Fruit fly (Drosophila melanogaster): Measurements from ENCODE around the gene CG11658.

The CG11658 gene

dm6 chr3L:11678313-11678817 is 30.0 kb downstream of the CG11658 start (continued):
- TF ChIP-seq phol (tag; optimal IDR thresholded peaks at IDR 0.05) = no peak
- no peak for TF ChIP-seq unc-4 (GFP tag; IDR thresholded peaks at IDR 0.05; ENCODE audit: partially characterized antibody)
- no peak for TF ChIP-seq odd (GFP tag; optimal IDR thresholded peaks at IDR 0.05)
- TF ChIP-seq Med (GFP tag) = peak; percentile 61
- no peak for TF ChIP-seq CG11247 (GFP tag; IDR thresholded peaks at IDR 0.05)

dm6 chr3L:11656189-11656588 is 52.2 kb downstream of the CG11658 start:
- TF ChIP-seq gce (GFP tag; IDR thresholded peaks at IDR 0.05) (0 out of 3 replicates have a peak, but pooled peaks have one; percentile 4), sisA (GFP tag; IDR thresholded peaks at IDR 0.05) (0 out of 2 replicates have a peak, but pooled peaks have one; percentile 12), sens (GFP tag) (peak; percentile 51), prd (optimal IDR thresholded peaks at IDR 0.05) (no peak), prd (GFP tag; IDR thresholded peaks at IDR 0.05) (peak; percentile 53), Med (GFP tag) (no peak), ci (GFP tag; IDR thresholded peaks at IDR 0.05) (0 out of 3 replicates have a peak, but pooled peaks have one; percentile 28), esg (GFP tag; conservative IDR thresholded peaks at IDR 0.05) (0 out of 2 replicates have a peak, but pooled peaks have one; percentile 13), ap (GFP tag; IDR thresholded peaks at IDR 0.05) (peak; percentile 18; the same call in 1 of the 2 replicates), tgo (GFP tag; IDR thresholded peaks at IDR 0.05) (peak; percentile 33; the same call in 1 of the 3 replicates), fd96Cb (tag; optimal IDR thresholded peaks at IDR 0.05) (no peak), dpn (GFP tag; optimal IDR thresholded peaks at IDR 0.05) (no peak), lmd (GFP tag; IDR thresholded peaks at IDR 0.05) (peak; percentile 37; the same call in 1 of the 2 replicates), Drgx (GFP tag; IDR thresholded peaks at IDR 0.05) (peak; percentile 89)

Measured in whole organism, embryonic.